Worm (Caenorhabditis elegans) whole organism, mixed stage, embryonic: ENCODE data around the gene xtr-2.

ENCODE experiments used
- lsy-2 ChIP-seq: fragments of 150-350 bp; optimal IDR thresholded peaks from 2 replicates; lab custom pipeline; 2014; ENCODE audit warnings: missing biosample characterization, missing genetic modification characterization
- nhr-2 ChIP-seq: fragments of 150-350 bp; optimal IDR thresholded peaks from 2 replicates; lab custom pipeline; 2014; ENCODE audit warnings: missing biosample characterization, missing genetic modification characterization

ce11 chrX:12360444-12360843 is 45.1 kb downstream of the xtr-2 start, which contains the start of the genes nspc-15 and F19H6.6:
- TF ChIP-seq lsy-2, result no peak
- TF ChIP-seq nhr-2 (tag; lab: Kevin White, UChicago), result no peak
